Fruit fly (Drosophila melanogaster): ENCODE results near the gene Cdk2.

Cdk2 gene

dm6 chr3R:20743769-20744168 lies 8.3 kb downstream of the Cdk2 start, which contains the start of gene CG31199:
Gene CG31199, minus strand, starts transcription at chr3R:20743869.
- TF ChIP-seq EcR (GFP tag; optimal IDR thresholded peaks at IDR 0.05) (no peak), CG10348 (GFP tag; IDR thresholded peaks at IDR 0.05) (no peak), CG14655 (GFP tag; optimal IDR thresholded peaks at IDR 0.05) (no peak), D1 (tag; optimal IDR thresholded peaks at IDR 0.05) (no peak), CG32121 (GFP tag; IDR thresholded peaks at IDR 0.05) (no peak), CG15710 (tag; optimal IDR thresholded peaks at IDR 0.05) (no peak), CG12605 (GFP tag; IDR thresholded peaks at IDR 0.05) (no peak), CG13204 (GFP tag; optimal IDR thresholded peaks at IDR 0.05) (no peak), CG8159 (tag; optimal IDR thresholded peaks at IDR 0.05) (no peak), CG8301 (tag; optimal IDR thresholded peaks at IDR 0.05) (no peak), Ets98B (GFP tag; IDR thresholded peaks at IDR 0.05) (no peak), CG9948 (tag; optimal IDR thresholded peaks at IDR 0.05) (no peak), Snoo (tag; optimal IDR thresholded peaks at IDR 0.05) (no peak), fd96Ca (GFP tag; IDR thresholded peaks at IDR 0.05) (no peak), Pif1B (GFP tag; optimal IDR thresholded peaks at IDR 0.05) (no peak), Pif1A (GFP tag; optimal IDR thresholded peaks at IDR 0.05) (no peak), CG17806 (tag; optimal IDR thresholded peaks at IDR 0.05) (no peak)

dm6 chr3R:20745238-20745637 lies 9.8 kb downstream of the Cdk2 start, which contains the start of gene CG31200:
Gene CG31200, minus strand, starts transcription at chr3R:20745338.
- TF ChIP-seq CG8159 (tag; optimal IDR thresholded peaks at IDR 0.05) = no peak
- no peak for TF ChIP-seq Snoo (tag; optimal IDR thresholded peaks at IDR 0.05)
- TF ChIP-seq CG15710 (tag; optimal IDR thresholded peaks at IDR 0.05) = no peak
- no peak for TF ChIP-seq fd96Ca (GFP tag; IDR thresholded peaks at IDR 0.05)
- TF ChIP-seq CG17806 (tag; optimal IDR thresholded peaks at IDR 0.05) = no peak
- no peak for TF ChIP-seq CG32121 (GFP tag; IDR thresholded peaks at IDR 0.05)
- no peak for TF ChIP-seq CG9948 (tag; optimal IDR thresholded peaks at IDR 0.05)
- no peak for TF ChIP-seq Ets98B (GFP tag; IDR thresholded peaks at IDR 0.05)
- no peak for TF ChIP-seq CG8301 (tag; optimal IDR thresholded peaks at IDR 0.05)

dm6 chr3R:20748974-20749373 lies 13.6 kb downstream of the Cdk2 start, which contains the start of gene Prosalpha4T1:
Gene Prosalpha4T1, minus strand, starts transcription at chr3R:20749074.
- TF ChIP-seq CG9948 (tag; optimal IDR thresholded peaks at IDR 0.05) = no peak
- no peak for TF ChIP-seq rn (GFP tag; IDR thresholded peaks at IDR 0.05)
- no peak for TF ChIP-seq CG32121 (GFP tag; IDR thresholded peaks at IDR 0.05)
- no peak for TF ChIP-seq CG15710 (tag; optimal IDR thresholded peaks at IDR 0.05)
- TF ChIP-seq D1 (tag; optimal IDR thresholded peaks at IDR 0.05) = no peak

- no peak for TF ChIP-seq CG9948 (tag; optimal IDR thresholded peaks at IDR 0.05)
These were observed 14.1 kb downstream of the Cdk2 start for dm6 chr3R:20749536-20749935.

dm6 chr3R:20754991-20755390 lies 19.6 kb downstream of the Cdk2 start:
- TF ChIP-seq CG9948 (tag; optimal IDR thresholded peaks at IDR 0.05) = no peak
- TF ChIP-seq D1 (tag; optimal IDR thresholded peaks at IDR 0.05) = no peak
- TF ChIP-seq CG17806 (tag; optimal IDR thresholded peaks at IDR 0.05) = no peak
- TF ChIP-seq CG8301 (tag; optimal IDR thresholded peaks at IDR 0.05) = no peak
- no peak for TF ChIP-seq CG13204 (GFP tag; optimal IDR thresholded peaks at IDR 0.05)
- TF ChIP-seq gl (tag; optimal IDR thresholded peaks at IDR 0.05) = no peak
- no peak for TF ChIP-seq Pif1B (GFP tag; optimal IDR thresholded peaks at IDR 0.05)
- no peak for TF ChIP-seq rn (GFP tag; IDR thresholded peaks at IDR 0.05)
- TF ChIP-seq CG14655 (GFP tag; optimal IDR thresholded peaks at IDR 0.05) = no peak
- no peak for TF ChIP-seq CG4496 (GFP tag; IDR thresholded peaks at IDR 0.05)
- TF ChIP-seq CG12605 (GFP tag; IDR thresholded peaks at IDR 0.05) = no peak
- TF ChIP-seq CG34367 (tag; optimal IDR thresholded peaks at IDR 0.05) = no peak
- no peak for TF ChIP-seq CG32121 (GFP tag; IDR thresholded peaks at IDR 0.05)
- TF ChIP-seq CG10348 (GFP tag; IDR thresholded peaks at IDR 0.05) = no peak
- TF ChIP-seq Pif1A (GFP tag; optimal IDR thresholded peaks at IDR 0.05) = no peak
- TF ChIP-seq CG8159 (tag; optimal IDR thresholded peaks at IDR 0.05) = no peak

dm6 chr3R:20756429-20756828 lies 21.0 kb downstream of the Cdk2 start, which contains the start of gene Syp:
Gene Syp, plus strand, starts transcription at chr3R:20756729.
- no peak for TF ChIP-seq Pif1A (GFP tag; optimal IDR thresholded peaks at IDR 0.05)
- TF ChIP-seq CG9948 (tag; optimal IDR thresholded peaks at IDR 0.05) = no peak
- TF ChIP-seq rn (GFP tag; IDR thresholded peaks at IDR 0.05) = no peak
- no peak for TF ChIP-seq CG12605 (GFP tag; IDR thresholded peaks at IDR 0.05)
- no peak for TF ChIP-seq CG15710 (tag; optimal IDR thresholded peaks at IDR 0.05)
- TF ChIP-seq Ets98B (GFP tag; IDR thresholded peaks at IDR 0.05) = no peak
- TF ChIP-seq Pif1B (GFP tag; optimal IDR thresholded peaks at IDR 0.05) = no peak
- no peak for TF ChIP-seq fd96Ca (GFP tag; IDR thresholded peaks at IDR 0.05)
- TF ChIP-seq CG14655 (GFP tag; optimal IDR thresholded peaks at IDR 0.05) = no peak
- TF ChIP-seq CG4496 (GFP tag; IDR thresholded peaks at IDR 0.05) = no peak

dm6 chr3R:20762175-20762795 lies 26.9 kb downstream of the Cdk2 start, which contains the start of gene CG31195:
Gene CG31195, minus strand, starts transcription at chr3R:20762369.
- TF ChIP-seq CG34367 (tag; optimal IDR thresholded peaks at IDR 0.05) (no peak), CG15710 (tag; optimal IDR thresholded peaks at IDR 0.05) (no peak), CG14655 (GFP tag; optimal IDR thresholded peaks at IDR 0.05) (no peak), CG10348 (GFP tag; IDR thresholded peaks at IDR 0.05) (no peak), Pif1A (GFP tag; optimal IDR thresholded peaks at IDR 0.05) (no peak), EcR (GFP tag; optimal IDR thresholded peaks at IDR 0.05) (no peak), Pif1B (GFP tag; optimal IDR thresholded peaks at IDR 0.05) (no peak)

Measured in whole organism, pupa.